Worm (Caenorhabditis elegans): Measurements from ENCODE around the gene Y57A10A.29.
A peak's percentile ranks its signal among the peaks of the same experiment; 100 is the strongest.

Y57A10A.29 gene

ce11 chrII:12260538-12260937, 18.8 kb upstream of the Y57A10A.29 start:
- TF ChIP-seq unc-62 (GFP tag; optimal IDR thresholded peaks at IDR 0.05) (no peak), mab-5 (tag; optimal IDR thresholded peaks at IDR 0.05) (no peak), pha-4 (tag; optimal IDR thresholded peaks at IDR 0.05) (no peak), ceh-83 (GFP tag; optimal IDR thresholded peaks at IDR 0.05) (no peak), ceh-39 (tag; optimal IDR thresholded peaks at IDR 0.05) (no peak), nhr-237 (tag; optimal IDR thresholded peaks at IDR 0.05) (no peak), bed-3 (GFP tag; optimal IDR thresholded peaks at IDR 0.05) (no peak)

- TF ChIP-seq unc-62 (GFP tag; optimal IDR thresholded peaks at IDR 0.05) (no peak), drap-1 (GFP tag; optimal IDR thresholded peaks at IDR 0.05) (no peak), ceh-83 (GFP tag; optimal IDR thresholded peaks at IDR 0.05) (no peak), ceh-39 (tag; optimal IDR thresholded peaks at IDR 0.05) (no peak), pha-4 (tag; optimal IDR thresholded peaks at IDR 0.05) (no peak), mep-1 (tag; optimal IDR thresholded peaks at IDR 0.05) (no peak), bed-3 (GFP tag; optimal IDR thresholded peaks at IDR 0.05) (no peak), unc-120 (tag; optimal IDR thresholded peaks at IDR 0.05; ENCODE audit: poor library complexity, severe bottlenecking) (no peak), nhr-2 (tag; optimal IDR thresholded peaks at IDR 0.05) (no peak), cnd-1 (tag; optimal IDR thresholded peaks at IDR 0.05) (no peak), mab-5 (tag; optimal IDR thresholded peaks at IDR 0.05) (no peak), nhr-76 (tag; optimal IDR thresholded peaks at IDR 0.05) (no peak), elt-1 (tag; optimal IDR thresholded peaks at IDR 0.05; ENCODE audit: borderline replicate concordance, insufficient read depth) (no peak), nhr-12 (tag; optimal IDR thresholded peaks at IDR 0.05) (no peak), ceh-43 (GFP tag; optimal IDR thresholded peaks at IDR 0.05) (no peak), flh-1 (GFP tag; optimal IDR thresholded peaks at IDR 0.05) (no peak), nhr-237 (tag; optimal IDR thresholded peaks at IDR 0.05) (no peak), sptf-1 (tag; optimal IDR thresholded peaks at IDR 0.05) (no peak), blmp-1 (tag; optimal IDR thresholded peaks at IDR 0.05) (no peak), nhr-28 (tag; optimal IDR thresholded peaks at IDR 0.05) (no peak)
Observed at ce11 chrII:12261147-12261821, 18.1 kb upstream of the Y57A10A.29 start.

- no peak for TF ChIP-seq sptf-1 (tag; optimal IDR thresholded peaks at IDR 0.05)
- peak; percentile 73 for TF ChIP-seq nhr-2 (tag; optimal IDR thresholded peaks at IDR 0.05)
- TF ChIP-seq sem-2 (GFP tag; optimal IDR thresholded peaks at IDR 0.05), result no peak
- TF ChIP-seq mep-1 (tag; optimal IDR thresholded peaks at IDR 0.05), result no peak
- TF ChIP-seq unc-120 (tag; optimal IDR thresholded peaks at IDR 0.05; ENCODE audit: poor library complexity, severe bottlenecking), result no peak
- TF ChIP-seq elt-1 (tag; optimal IDR thresholded peaks at IDR 0.05; ENCODE audit: borderline replicate concordance, insufficient read depth), result peak; percentile 46
- peak; percentile 61 for TF ChIP-seq unc-62 (GFP tag; optimal IDR thresholded peaks at IDR 0.05)
- TF ChIP-seq ham-2 (GFP tag; optimal IDR thresholded peaks at IDR 0.05), result peak; percentile 45
Observed at ce11 chrII:12262567-12262966, 16.8 kb upstream of the Y57A10A.29 start.

- TF ChIP-seq unc-62 (GFP tag; optimal IDR thresholded peaks at IDR 0.05), result peak; percentile 48
- TF ChIP-seq nhr-28 (tag; optimal IDR thresholded peaks at IDR 0.05), result no peak
Observed at ce11 chrII:12263971-12264554, 15.3 kb upstream of the Y57A10A.29 start, which contains the start of gene faxc-1. Gene faxc-1, plus strand, starts transcription at chrII:12264192.

ce11 chrII:12264847-12265246, 14.5 kb upstream of the Y57A10A.29 start:
- TF ChIP-seq flh-1 (GFP tag; optimal IDR thresholded peaks at IDR 0.05) (no peak), ceh-39 (tag; optimal IDR thresholded peaks at IDR 0.05) (no peak), nhr-12 (tag; optimal IDR thresholded peaks at IDR 0.05) (no peak), cnd-1 (tag; optimal IDR thresholded peaks at IDR 0.05) (no peak), nhr-237 (tag; optimal IDR thresholded peaks at IDR 0.05) (no peak), elt-3 (tag; optimal IDR thresholded peaks at IDR 0.05) (no peak)

- TF ChIP-seq unc-120 (tag; optimal IDR thresholded peaks at IDR 0.05; ENCODE audit: poor library complexity, severe bottlenecking), result no peak
- TF ChIP-seq ceh-83 (GFP tag; optimal IDR thresholded peaks at IDR 0.05), result no peak
- TF ChIP-seq ces-1 (GFP tag; optimal IDR thresholded peaks at IDR 0.05), result no peak
- TF ChIP-seq nhr-28 (tag; optimal IDR thresholded peaks at IDR 0.05), result no peak
- no peak for TF ChIP-seq elt-1 (tag; optimal IDR thresholded peaks at IDR 0.05; ENCODE audit: borderline replicate concordance, insufficient read depth)
- no peak for TF ChIP-seq cnd-1 (tag; optimal IDR thresholded peaks at IDR 0.05)
- no peak for TF ChIP-seq pha-4 (tag; optimal IDR thresholded peaks at IDR 0.05)
- no peak for TF ChIP-seq ztf-11 (tag; optimal IDR thresholded peaks at IDR 0.05)
- no peak for TF ChIP-seq nhr-237 (tag; optimal IDR thresholded peaks at IDR 0.05)
- TF ChIP-seq flh-1 (GFP tag; optimal IDR thresholded peaks at IDR 0.05), result no peak
- no peak for TF ChIP-seq tbx-8 (GFP tag; optimal IDR thresholded peaks at IDR 0.05)
- TF ChIP-seq lin-13 (tag; optimal IDR thresholded peaks at IDR 0.05), result no peak
- TF ChIP-seq drap-1 (GFP tag; optimal IDR thresholded peaks at IDR 0.05), result no peak
- TF ChIP-seq nhr-76 (tag; optimal IDR thresholded peaks at IDR 0.05), result no peak
- TF ChIP-seq M03D4.4 (tag; optimal IDR thresholded peaks at IDR 0.05), result no peak
- TF ChIP-seq mls-2 (tag; optimal IDR thresholded peaks at IDR 0.05), result no peak
- no peak for TF ChIP-seq bed-3 (GFP tag; optimal IDR thresholded peaks at IDR 0.05)
Observed at ce11 chrII:12266145-12266544, 13.2 kb upstream of the Y57A10A.29 start, which contains the start of gene tric-1B.1. Gene tric-1B.1, minus strand, starts transcription at chrII:12266245.
